Fruit fly (Drosophila melanogaster) whole organism, embryonic: ENCODE measurements around the gene STUB1.

Experiments used
- Atf6 ChIP-seq: fragments of 200-800 bp; sonication (Bioruptor generic); IDR thresholded peaks from 2 replicates; pipeline ENCODE4 v1.3.6; 2022; ENCODE audit warnings: missing biosample characterization, missing genetic modification characterization
- B-H1 ChIP-seq: fragments of 200-800 bp; sonication (Bioruptor generic); IDR thresholded peaks from 3 replicates; pipeline ENCODE4 v1.3.6; 2022; ENCODE audit warnings: missing biosample characterization, missing genetic modification characterization
- BEAF-32 ChIP-seq: fragments of 200-800 bp; sonication (Bioruptor generic); optimal IDR thresholded peaks from 3 replicates; lab custom pipeline; 2017; ENCODE audit warnings: missing biosample characterization, missing genetic modification characterization, mild to moderate bottlenecking, moderate library complexity, missing genetic modification reagents
- Bteb2 ChIP-seq: fragments of 200-800 bp; sonication (Bioruptor generic); optimal IDR thresholded peaks from 2 replicates; lab custom pipeline; 2016; ENCODE audit warnings: missing biosample characterization, missing genetic modification characterization
- CG10274 ChIP-seq: fragments of 200-800 bp; sonication (Bioruptor generic); optimal IDR thresholded peaks from 3 replicates; lab custom pipeline; 2017; ENCODE audit warnings: missing biosample characterization, mild to moderate bottlenecking, missing genetic modification characterization
- CG12299 ChIP-seq: fragments of 200-800 bp; sonication (Bioruptor generic); optimal IDR thresholded peaks from 2 replicates; lab custom pipeline; 2018; ENCODE audit warnings: missing biosample characterization, mild to moderate bottlenecking, missing genetic modification characterization
- CG14014 ChIP-seq: fragments of 200-800 bp; sonication (Bioruptor generic); IDR thresholded peaks from 2 replicates; pipeline ENCODE4 v1.3.6; 2022; ENCODE audit warnings: missing biosample characterization, missing genetic modification characterization
- CG15514 ChIP-seq: fragments of 200-800 bp; sonication (Bioruptor generic); optimal IDR thresholded peaks from 3 replicates; lab custom pipeline; 2017; ENCODE audit warnings: missing biosample characterization, missing genetic modification characterization, mild to moderate bottlenecking, moderate library complexity, missing genetic modification reagents
- CG17385 ChIP-seq: fragments of 200-800 bp; sonication (Bioruptor generic); optimal IDR thresholded peaks from 3 replicates; lab custom pipeline; 2018; ENCODE audit warnings: missing biosample characterization, mild to moderate bottlenecking, missing genetic modification characterization
- CG1832 ChIP-seq: fragments of 200-800 bp; sonication (Bioruptor generic); optimal IDR thresholded peaks from 2 replicates; lab custom pipeline; 2017; ENCODE audit warnings: missing biosample characterization, mild to moderate bottlenecking, missing genetic modification characterization, inconsistent platforms
- CG18619 ChIP-seq: fragments of 200-800 bp; sonication (Bioruptor generic); optimal IDR thresholded peaks from 3 replicates; lab custom pipeline; 2017; ENCODE audit warnings: missing biosample characterization, mild to moderate bottlenecking, missing genetic modification characterization
- CG2116 ChIP-seq: fragments of 200-800 bp; sonication (Bioruptor generic); optimal IDR thresholded peaks from 3 replicates; lab custom pipeline; 2018; ENCODE audit warnings: missing biosample characterization, mild to moderate bottlenecking, missing genetic modification characterization
- CG2875 ChIP-seq: fragments of 200-800 bp; sonication (Bioruptor generic); optimal IDR thresholded peaks from 2 replicates; lab custom pipeline; 2017; ENCODE audit warnings: missing biosample characterization, mild to moderate bottlenecking, missing genetic modification characterization, missing genetic modification reagents
- CG30020 ChIP-seq: fragments of 200-800 bp; optimal IDR thresholded peaks from 2 replicates; lab custom pipeline; 2019; ENCODE audit warnings: missing biosample characterization, mild to moderate bottlenecking, missing genetic modification characterization, moderate library complexity
- CG30403 ChIP-seq: fragments of 200-800 bp; sonication (Bioruptor generic); optimal IDR thresholded peaks from 3 replicates; lab custom pipeline; 2016; ENCODE audit warnings: missing biosample characterization, missing genetic modification characterization
- CG34224 ChIP-seq: fragments of 200-800 bp; sonication (Bioruptor generic); IDR thresholded peaks from 3 replicates; pipeline ENCODE4 v1.3.6; 2022; ENCODE audit warnings: missing biosample characterization, missing genetic modification characterization; ENCODE audit not compliant: partially characterized antibody
- CG42726 ChIP-seq: fragments of 200-800 bp; sonication (Bioruptor generic); IDR thresholded peaks from 2 replicates; pipeline ENCODE4 v1.3.6; 2022; ENCODE audit warnings: missing biosample characterization, missing genetic modification characterization; ENCODE audit not compliant: partially characterized antibody
- CG8924 ChIP-seq: fragments of 200-800 bp; optimal IDR thresholded peaks from 3 replicates; lab custom pipeline; 2019; ENCODE audit warnings: missing biosample characterization, mild to moderate bottlenecking, missing genetic modification characterization, moderate library complexity
- CG9797 ChIP-seq: fragments of 200-800 bp; sonication (Bioruptor generic); optimal IDR thresholded peaks from 3 replicates; lab custom pipeline; 2018; ENCODE audit warnings: missing biosample characterization, mild to moderate bottlenecking, missing genetic modification characterization
- D ChIP-seq, 2 experiments: fragments of 200-800 bp in 1 of 2; fragments of >200 bp in 1 of 2; sonication (Bioruptor generic) in 1 of 2; optimal IDR thresholded peaks; 2 replicates in 1 of 2; 3 replicates in 1 of 2; lab custom pipeline; 2017; ENCODE audit warnings: mild to moderate bottlenecking in 1 of 2, missing biosample characterization in 1 of 2, missing genetic modification characterization in 1 of 2, missing genetic modification reagents in 1 of 2
- Fer1 ChIP-seq: fragments of 200-800 bp; sonication (Bioruptor generic); optimal IDR thresholded peaks from 2 replicates; lab custom pipeline; 2017; ENCODE audit warnings: missing biosample characterization, mild to moderate bottlenecking, missing genetic modification characterization
- GATAe ChIP-seq: fragments of 200-800 bp; sonication (Bioruptor generic); conservative IDR thresholded peaks from 2 replicates; pipeline ENCODE4 v1.3.6; 2022; ENCODE audit warnings: missing biosample characterization, missing genetic modification characterization
- HLH4C ChIP-seq: fragments of 200-800 bp; sonication (Bioruptor generic); IDR thresholded peaks from 3 replicates; pipeline ENCODE4 v1.3.6; 2022; ENCODE audit warnings: missing biosample characterization, missing genetic modification characterization; ENCODE audit not compliant: partially characterized antibody
- Hr78 ChIP-seq, 2 experiments: fragments of 200-800 bp in 1 of 2; fragments of >200 bp in 1 of 2; sonication (Bioruptor generic) in 1 of 2; optimal IDR thresholded peaks; 2 replicates each; lab custom pipeline; 2017 to 2019; ENCODE audit warnings: missing biosample characterization in 2 of 2, missing genetic modification characterization in 2 of 2, mild to moderate bottlenecking in 1 of 2, moderate library complexity in 1 of 2
- Hsf ChIP-seq: fragments of 200-800 bp; sonication (Bioruptor generic); optimal IDR thresholded peaks from 3 replicates; lab custom pipeline; 2016; ENCODE audit warnings: missing biosample characterization, missing genetic modification characterization
- Mrtf ChIP-seq: fragments of 200-800 bp; sonication (Bioruptor generic); IDR thresholded peaks from 3 replicates; pipeline ENCODE4 v1.3.6; 2022; ENCODE audit warnings: missing biosample characterization, missing genetic modification characterization
- NFAT ChIP-seq: fragments of 200-800 bp; sonication (Bioruptor generic); IDR thresholded peaks from 2 replicates; pipeline ENCODE4 v1.3.6; 2022; ENCODE audit warnings: missing biosample characterization, missing genetic modification characterization
- Oli ChIP-seq: fragments of 200-800 bp; sonication (Bioruptor generic); optimal IDR thresholded peaks from 2 replicates; lab custom pipeline; 2018; ENCODE audit warnings: missing biosample characterization, mild to moderate bottlenecking, missing genetic modification characterization, moderate library complexity
- Poxn ChIP-seq: fragments of 200-800 bp; sonication (Bioruptor generic); IDR thresholded peaks from 2 replicates; pipeline ENCODE4 v1.3.6; 2022; ENCODE audit warnings: missing biosample characterization, missing genetic modification characterization
- Sox100B ChIP-seq: fragments of 200-800 bp; sonication (Bioruptor generic); optimal IDR thresholded peaks from 3 replicates; lab custom pipeline; 2018; ENCODE audit warnings: missing biosample characterization, mild to moderate bottlenecking, missing genetic modification characterization
- Vsx1 ChIP-seq: fragments of 200-800 bp; sonication (Bioruptor generic); optimal IDR thresholded peaks from 2 replicates; lab custom pipeline; 2017; ENCODE audit warnings: missing biosample characterization, mild to moderate bottlenecking, missing genetic modification characterization, missing genetic modification reagents
- Xbp1 ChIP-seq: fragments of 200-800 bp; sonication (Bioruptor generic); optimal IDR thresholded peaks from 3 replicates; lab custom pipeline; 2016; ENCODE audit warnings: missing biosample characterization, mild to moderate bottlenecking, missing genetic modification characterization
- abd-A ChIP-seq: fragments of 200-800 bp; sonication (Bioruptor generic); optimal IDR thresholded peaks from 3 replicates; lab custom pipeline; 2019; ENCODE audit warnings: missing biosample characterization, mild to moderate bottlenecking, missing genetic modification characterization, moderate library complexity
- bab2 ChIP-seq: fragments of 200-800 bp; sonication (Bioruptor generic); optimal IDR thresholded peaks from 2 replicates; lab custom pipeline; 2016; ENCODE audit warnings: missing biosample characterization, missing genetic modification characterization
- bigmax ChIP-seq: fragments of 200-800 bp; sonication (Bioruptor generic); optimal IDR thresholded peaks from 2 replicates; lab custom pipeline; 2018; ENCODE audit warnings: missing biosample characterization, mild to moderate bottlenecking, missing genetic modification characterization
- br ChIP-seq: fragments of >200 bp; optimal IDR thresholded peaks from 2 replicates; lab custom pipeline; 2017
- dati ChIP-seq: fragments of 200-800 bp; sonication (Bioruptor generic); IDR thresholded peaks from 2 replicates; pipeline ENCODE4 v1.3.6; 2022; ENCODE audit warnings: missing biosample characterization, missing genetic modification characterization
- emc ChIP-seq: fragments of 200-800 bp; sonication (Bioruptor generic); optimal IDR thresholded peaks from 2 replicates; lab custom pipeline; 2016; ENCODE audit warnings: missing biosample characterization, missing genetic modification characterization
- fru ChIP-seq: fragments of >200 bp; optimal IDR thresholded peaks from 2 replicates; lab custom pipeline; 2017
- hb ChIP-seq: fragments of 200-800 bp; sonication (Bioruptor generic); IDR thresholded peaks from 3 replicates; pipeline ENCODE4 v1.3.6; 2022; ENCODE audit warnings: missing biosample characterization, missing genetic modification characterization; ENCODE audit not compliant: partially characterized antibody
- hbn ChIP-seq: fragments of 200-800 bp; sonication (Bioruptor generic); IDR thresholded peaks from 2 replicates; pipeline ENCODE4 v1.3.6; 2022; ENCODE audit warnings: missing biosample characterization, missing genetic modification characterization; ENCODE audit not compliant: partially characterized antibody
- kah ChIP-seq: fragments of 200-800 bp; sonication (Bioruptor generic); optimal IDR thresholded peaks from 2 replicates; lab custom pipeline; 2018; ENCODE audit warnings: missing biosample characterization, mild to moderate bottlenecking, missing genetic modification characterization
- lbe ChIP-seq: fragments of 200-800 bp; sonication (Bioruptor generic); optimal IDR thresholded peaks from 2 replicates; lab custom pipeline; 2016; ENCODE audit warnings: missing biosample characterization, mild to moderate bottlenecking, missing genetic modification characterization
- nerfin-1 ChIP-seq: fragments of 200-800 bp; sonication (Bioruptor generic); optimal IDR thresholded peaks from 3 replicates; lab custom pipeline; 2019; ENCODE audit warnings: missing biosample characterization, mild to moderate bottlenecking, missing genetic modification characterization, moderate library complexity
- row ChIP-seq: fragments of 200-800 bp; sonication (Bioruptor generic); IDR thresholded peaks from 3 replicates; pipeline ENCODE4 v1.3.6; 2022; ENCODE audit warnings: missing biosample characterization, missing genetic modification characterization
- ssp ChIP-seq: fragments of 200-800 bp; sonication (Bioruptor generic); IDR thresholded peaks from 2 replicates; pipeline ENCODE4 v1.3.6; 2022; ENCODE audit warnings: missing biosample characterization, missing genetic modification characterization
- wek ChIP-seq: fragments of 200-800 bp; sonication (Bioruptor generic); optimal IDR thresholded peaks from 3 replicates; lab custom pipeline; 2018; ENCODE audit warnings: missing biosample characterization, mild to moderate bottlenecking, missing genetic modification characterization, moderate library complexity
- wor ChIP-seq: fragments of 200-800 bp; sonication (Bioruptor generic); IDR thresholded peaks from 2 replicates; pipeline ENCODE4 v1.3.6; 2022; ENCODE audit warnings: missing biosample characterization, missing genetic modification characterization

The STUB1 gene

DNA sequence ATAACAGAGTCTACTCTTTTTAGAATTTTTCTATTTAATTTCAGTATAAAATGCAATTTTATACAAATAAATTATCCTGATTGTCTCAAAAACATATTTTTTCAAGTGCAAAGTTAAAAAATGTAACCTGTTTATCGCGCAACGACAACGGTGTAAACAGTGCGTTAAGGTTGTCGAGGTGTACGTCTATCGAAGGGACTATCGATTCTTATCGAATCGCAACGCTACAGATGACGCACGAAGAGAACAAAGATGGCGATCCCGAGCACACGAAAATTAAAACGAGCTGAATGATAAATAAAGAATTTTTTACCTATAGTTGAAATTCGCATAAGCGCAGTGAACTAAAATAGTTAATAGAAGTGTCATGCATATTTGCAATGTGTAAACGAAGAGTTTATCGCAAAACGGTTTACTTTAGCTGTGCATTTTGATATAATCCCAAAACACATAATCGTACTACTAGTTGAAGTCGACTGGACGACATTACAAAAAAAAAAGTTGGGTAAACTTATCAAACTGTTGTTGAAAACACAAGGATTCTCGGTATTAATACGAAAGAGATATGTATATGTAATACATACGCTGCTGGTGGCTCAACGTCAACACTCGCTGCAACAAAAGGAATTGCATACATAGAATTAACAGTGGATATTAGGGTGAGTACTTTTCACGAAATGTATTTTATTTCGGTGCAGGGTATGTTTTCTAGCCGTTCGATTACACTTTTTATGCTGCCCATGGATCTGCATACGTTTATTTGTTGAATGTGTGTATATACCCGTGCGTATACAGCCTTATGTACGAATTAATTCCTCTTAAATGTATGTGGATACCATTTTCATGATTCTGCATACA is 49.2 kb upstream of the STUB1 start, which contains the start of gene da (continued):
- TF ChIP-seq Poxn (GFP tag; lab: Robert Waterston, UW) (no peak), ssp (GFP tag; lab: Robert Waterston, UW) (peak; percentile 98), CG12299 (tag; lab: Kevin White, UChicago) (no peak), CG18619 (peak; percentile 61), HLH4C (GFP tag; lab: Robert Waterston, UW) (peak; percentile 61; the same call in 2 of the 3 replicates), CG1832 (GFP tag; lab: Kevin White, UChicago) (no peak), bigmax (GFP tag; lab: Kevin White, UChicago) (peak; percentile 32), Hr78 (GFP tag; optimal IDR thresholded peaks at IDR 0.05; lab: Kevin White, UChicago) (peak in 1 of 2 experiments; percentile 8), Bteb2 (peak; percentile 67), B-H1 (peak; percentile 15; the same call in 1 of the 3 replicates), Xbp1 (GFP tag; lab: Kevin White, UChicago) (peak; percentile 73), Oli (tag; lab: Kevin White, UChicago) (no peak), abd-A (tag; lab: Kevin White, UChicago) (no peak), wor (no peak), CG14014 (GFP tag; lab: Robert Waterston, UW) (peak; percentile 64; the same call in 1 of the 2 replicates), Atf6 (peak; percentile 63), CG42726 (GFP tag; lab: Robert Waterston, UW) (no peak), wek (peak; percentile 15), CG2875 (GFP tag; lab: Kevin White, UChicago) (peak; percentile 25), GATAe (no peak), CG8924 (tag; lab: Kevin White, UChicago) (peak; percentile 71), dati (GFP tag; lab: Robert Waterston, UW) (no peak), CG30403 (GFP tag; lab: Kevin White, UChicago) (peak; percentile 77), CG2116 (GFP tag; lab: Kevin White, UChicago) (peak; percentile 99), br (no peak), fru (lab: Kevin White, UChicago) (no peak), hbn (GFP tag; lab: Robert Waterston, UW) (peak; percentile 41), row (GFP tag; lab: Robert Waterston, UW) (peak; percentile 85), Sox100B (GFP tag; lab: Kevin White, UChicago) (peak; percentile 51), nerfin-1 (tag; lab: Kevin White, UChicago) (peak; percentile 31), CG17385 (GFP tag; lab: Kevin White, UChicago) (peak; percentile 26), BEAF-32 (peak; percentile 69), Vsx1 (GFP tag; lab: Kevin White, UChicago) (no peak), NFAT (GFP tag; lab: Robert Waterston, UW) (peak; percentile 58; the same call in 1 of the 2 replicates), kah (GFP tag; lab: Kevin White, UChicago) (peak; percentile 7), Hsf (GFP tag; lab: Kevin White, UChicago) (peak; percentile 73), emc (GFP tag; lab: Kevin White, UChicago) (peak; percentile 20), Mrtf (GFP tag; lab: Robert Waterston, UW) (no peak; the same call in 2 of the 3 replicates), lbe (GFP tag; lab: Kevin White, UChicago) (no peak), CG34224 (GFP tag; lab: Robert Waterston, UW) (peak; percentile 68), bab2 (GFP tag; lab: Kevin White, UChicago) (no peak), CG10274 (GFP tag; lab: Kevin White, UChicago) (no peak), CG30020 (tag; lab: Kevin White, UChicago) (peak; percentile 99), D (optimal IDR thresholded peaks at IDR 0.05; lab: Kevin White, UChicago) (no peak), D (GFP tag; optimal IDR thresholded peaks at IDR 0.05; lab: Kevin White, UChicago) (no peak), Fer1 (GFP tag; lab: Kevin White, UChicago) (peak; percentile 26), hb (GFP tag; lab: Robert Waterston, UW) (no peak), CG15514 (peak; percentile 81), CG9797 (GFP tag; lab: Kevin White, UChicago) (peak; percentile 58)
